ENCODE assay signal across 5 worm cellular contexts in genomic region chrX:16041808-16042207, ce11.
TF ChIP-seq lines count a peak whose summit lies in the region.

No protein-coding gene starts in this region.

TF ChIP-seq in whole organism, L1 larva, 84 proteins besides CTCF, POLR2A, EP300 and RAD21:
- TF ChIP-seq aly-2 (tag; optimal IDR thresholded peaks at IDR 0.05; lab: Kevin White, UChicago) (no peak), elt-2 (tag; optimal IDR thresholded peaks at IDR 0.05; lab: Kevin White, UChicago) (peak; percentile 40)

TF ChIP-seq in whole organism, L3 larva, 47 proteins besides CTCF, POLR2A, EP300 and RAD21:
- TF ChIP-seq pha-4 (tag; optimal IDR thresholded peaks at IDR 0.05; lab: Kevin White, UChicago) (peak; percentile 18), elt-2 (tag; optimal IDR thresholded peaks at IDR 0.05; lab: Kevin White, UChicago) (peak; percentile 53), pqm-1 (tag; optimal IDR thresholded peaks at IDR 0.05; lab: Kevin White, UChicago) (peak; percentile 81), ZK546.5 (tag; optimal IDR thresholded peaks at IDR 0.05; lab: Kevin White, UChicago) (no peak), aly-2 (tag; optimal IDR thresholded peaks at IDR 0.05; lab: Kevin White, UChicago) (no peak)
TF ChIP-seq in whole organism, L3 larva: peak in this region for 3.

TF ChIP-seq in whole organism, L4 larva, 104 proteins besides CTCF, POLR2A, EP300 and RAD21 (continues in another document):
- no peak for TF ChIP-seq fos-1 (tag; optimal IDR thresholded peaks at IDR 0.05; lab: Kevin White, UChicago)
- TF ChIP-seq ztf-7 (tag; optimal IDR thresholded peaks at IDR 0.05; lab: Kevin White, UChicago) = no peak
- 0 out of 2 replicates have a peak, but pooled peaks have one; percentile 16 for TF ChIP-seq dmd-6 (GFP tag; IDR thresholded peaks at IDR 0.05; lab: Robert Waterston, UW)
- TF ChIP-seq F26F4.8 (GFP tag; conservative IDR thresholded peaks at IDR 0.05; lab: Robert Waterston, UW) = no peak
- TF ChIP-seq Y48G9A.11 (GFP tag; IDR thresholded peaks at IDR 0.05; lab: Robert Waterston, UW) = no peak
- no peak for TF ChIP-seq nhr-76 (tag; optimal IDR thresholded peaks at IDR 0.05; lab: Kevin White, UChicago)
- no peak for TF ChIP-seq nhr-48 (tag; optimal IDR thresholded peaks at IDR 0.05; lab: Kevin White, UChicago)
- no peak for TF ChIP-seq nhr-11 (tag; optimal IDR thresholded peaks at IDR 0.05; lab: Kevin White, UChicago)
- peak; percentile 22 for TF ChIP-seq nhr-77 (tag; optimal IDR thresholded peaks at IDR 0.05; lab: Kevin White, UChicago)
- TF ChIP-seq egl-27 (tag; optimal IDR thresholded peaks at IDR 0.05; lab: Kevin White, UChicago) = no peak
- TF ChIP-seq nhr-102 (tag; optimal IDR thresholded peaks at IDR 0.05; lab: Kevin White, UChicago) = no peak
- peak; percentile 19 for TF ChIP-seq dve-1 (tag; optimal IDR thresholded peaks at IDR 0.05; lab: Kevin White, UChicago; ENCODE audit: insufficient read depth)
- TF ChIP-seq sdz-12 (GFP tag; optimal IDR thresholded peaks at IDR 0.05; lab: Kevin White, UChicago) = no peak
- peak; percentile 21 for TF ChIP-seq pqm-1 (tag; optimal IDR thresholded peaks at IDR 0.05; lab: Kevin White, UChicago)
- TF ChIP-seq fkh-10 (GFP tag; optimal IDR thresholded peaks at IDR 0.05; lab: Kevin White, UChicago) = no peak
- TF ChIP-seq nhr-6 (tag; optimal IDR thresholded peaks at IDR 0.05; lab: Kevin White, UChicago) = no peak
- no peak for TF ChIP-seq aly-2 (tag; optimal IDR thresholded peaks at IDR 0.05; lab: Kevin White, UChicago)
- no peak for TF ChIP-seq T26A8.4 (GFP tag; IDR thresholded peaks at IDR 0.05; lab: Robert Waterston, UW)
- TF ChIP-seq Y5F2A.4 (GFP tag; optimal IDR thresholded peaks at IDR 0.05; lab: Kevin White, UChicago) = no peak
- no peak for TF ChIP-seq daf-16 (GFP tag; optimal IDR thresholded peaks at IDR 0.05; lab: Kevin White, UChicago)
- TF ChIP-seq daf-16 (tag; optimal IDR thresholded peaks at IDR 0.05; lab: Kevin White, UChicago) = peak; percentile 93
- no peak for TF ChIP-seq attf-4 (tag; optimal IDR thresholded peaks at IDR 0.05; lab: Kevin White, UChicago)
- no peak for TF ChIP-seq ama-1 (optimal IDR thresholded peaks at IDR 0.05; lab: Kevin White, UChicago)
- no peak for TF ChIP-seq gei-8 (GFP tag; optimal IDR thresholded peaks at IDR 0.05; lab: Kevin White, UChicago)
- TF ChIP-seq snpc-1.2 (GFP tag; IDR thresholded peaks at IDR 0.05; lab: Robert Waterston, UW) = no peak
- no peak for TF ChIP-seq cey-2 (tag; optimal IDR thresholded peaks at IDR 0.05; lab: Kevin White, UChicago; ENCODE audit: borderline replicate concordance, insufficient read depth)
- peak in 1 of 2 experiments; percentile 34 for TF ChIP-seq mdl-1 (tag; optimal IDR thresholded peaks at IDR 0.05; lab: Kevin White, UChicago)
- TF ChIP-seq ceh-82 (tag; optimal IDR thresholded peaks at IDR 0.05; lab: Kevin White, UChicago) = no peak
- TF ChIP-seq nhr-28 (tag; optimal IDR thresholded peaks at IDR 0.05; lab: Kevin White, UChicago) = peak; percentile 95

TF ChIP-seq in whole organism, late embryonic, 69 proteins besides CTCF, POLR2A, EP300 and RAD21:
- TF ChIP-seq ceh-24 (tag; optimal IDR thresholded peaks at IDR 0.05; lab: Kevin White, UChicago) (no peak), elt-2 (tag; optimal IDR thresholded peaks at IDR 0.05; lab: Kevin White, UChicago) (peak; percentile 6)

TF ChIP-seq in whole organism, young adult, 124 proteins besides CTCF, POLR2A, EP300 and RAD21:
- TF ChIP-seq F49E8.2 (tag; optimal IDR thresholded peaks at IDR 0.05; lab: Kevin White, UChicago; ENCODE audit: insufficient read depth) (no peak), nhr-80 (tag; optimal IDR thresholded peaks at IDR 0.05; lab: Kevin White, UChicago) (peak; percentile 21)
